Worm (Caenorhabditis elegans) whole organism, late embryonic: ENCODE data around the gene R04D3.3.

Source experiments
- C38D4.7 ChIP-seq: fragments of 200-800 bp; sonication (Bioruptor generic); optimal IDR thresholded peaks from 2 replicates; lab custom pipeline; 2018; ENCODE audit warnings: mild to moderate bottlenecking, missing genetic modification characterization, moderate library complexity, missing compliant biosample characterization
- K02D7.2 ChIP-seq: sonication (generic microtip); optimal IDR thresholded peaks from 2 replicates; lab custom pipeline; 2017; ENCODE audit warnings: mild to moderate bottlenecking, missing genetic modification characterization, missing compliant biosample characterization
- T23F11.4 ChIP-seq: fragments of 200-800 bp; sonication (Bioruptor generic); optimal IDR thresholded peaks from 2 replicates; lab custom pipeline; 2018; ENCODE audit warnings: mild to moderate bottlenecking, missing genetic modification characterization, missing compliant biosample characterization
- Y22D7AL.16 ChIP-seq: sonication (generic microtip); optimal IDR thresholded peaks from 2 replicates; lab custom pipeline; 2016; ENCODE audit warnings: missing genetic modification characterization, missing compliant biosample characterization
- ceh-2 ChIP-seq: sonication (generic microtip); optimal IDR thresholded peaks from 2 replicates; lab custom pipeline; 2016; ENCODE audit warnings: missing genotype, missing genetic modification characterization, missing compliant biosample characterization
- ceh-30 ChIP-seq: fragments of 150-350 bp; optimal IDR thresholded peaks from 2 replicates; lab custom pipeline; 2014; ENCODE audit warnings: missing biosample characterization, missing genetic modification characterization
- ceh-31 ChIP-seq: sonication (generic microtip); optimal IDR thresholded peaks from 2 replicates; lab custom pipeline; 2016; ENCODE audit warnings: missing genetic modification characterization, missing compliant biosample characterization
- ceh-34 ChIP-seq: sonication (generic microtip); optimal IDR thresholded peaks from 2 replicates; lab custom pipeline; 2016; ENCODE audit warnings: mild to moderate bottlenecking, missing genetic modification characterization, missing compliant biosample characterization
- ceh-45 ChIP-seq: fragments of 200-800 bp; sonication (Bioruptor generic); IDR thresholded peaks from 2 replicates; pipeline ENCODE4 v1.3.6; 2022; ENCODE audit warnings: missing genetic modification reagents, missing genetic modification characterization, missing compliant biosample characterization
- ceh-6 ChIP-seq: fragments of 200-800 bp; sonication (Bioruptor generic); optimal IDR thresholded peaks from 2 replicates; lab custom pipeline; 2018; ENCODE audit warnings: mild to moderate bottlenecking, missing genetic modification characterization, missing compliant biosample characterization
- ceh-9 ChIP-seq: sonication (generic microtip); optimal IDR thresholded peaks from 2 replicates; lab custom pipeline; 2016; ENCODE audit warnings: mild to moderate bottlenecking, missing genetic modification characterization, inconsistent platforms, missing compliant biosample characterization
- dmd-4 ChIP-seq: sonication (generic microtip); optimal IDR thresholded peaks from 2 replicates; lab custom pipeline; 2016; ENCODE audit warnings: borderline replicate concordance, missing genetic modification characterization, missing compliant biosample characterization
- elt-2 ChIP-seq: sonication (generic microtip); optimal IDR thresholded peaks from 2 replicates; lab custom pipeline; 2016; ENCODE audit warnings: missing genetic modification reagents, missing genetic modification characterization, missing compliant biosample characterization
- elt-4 ChIP-seq: sonication (generic microtip); optimal IDR thresholded peaks from 2 replicates; lab custom pipeline; 2016; ENCODE audit warnings: missing genetic modification characterization, missing compliant biosample characterization
- ets-4 ChIP-seq: sonication (generic microtip); optimal IDR thresholded peaks from 2 replicates; lab custom pipeline; 2016; ENCODE audit warnings: missing genetic modification characterization, missing compliant biosample characterization
- eyg-1 ChIP-seq: sonication (generic microtip); optimal IDR thresholded peaks from 2 replicates; lab custom pipeline; 2016; ENCODE audit warnings: missing genotype, missing genetic modification characterization, missing compliant biosample characterization
- fax-1 ChIP-seq: sonication (generic microtip); optimal IDR thresholded peaks from 2 replicates; lab custom pipeline; 2016; ENCODE audit warnings: missing genotype, missing genetic modification characterization, missing compliant biosample characterization
- fkh-6 ChIP-seq: sonication (generic microtip); optimal IDR thresholded peaks from 2 replicates; lab custom pipeline; 2016; ENCODE audit warnings: missing genetic modification characterization, missing compliant biosample characterization
- gmeb-2 ChIP-seq: sonication (generic microtip); optimal IDR thresholded peaks from 2 replicates; lab custom pipeline; 2016; ENCODE audit warnings: missing genetic modification characterization, inconsistent platforms, missing compliant biosample characterization
- hlh-8 ChIP-seq: sonication (generic microtip); optimal IDR thresholded peaks from 2 replicates; lab custom pipeline; 2016; ENCODE audit warnings: missing genotype, missing genetic modification characterization, missing compliant biosample characterization
- lin-11 ChIP-seq: fragments of 200-800 bp; sonication (Bioruptor generic); optimal IDR thresholded peaks from 2 replicates; lab custom pipeline; 2018; ENCODE audit warnings: mild to moderate bottlenecking, missing genetic modification characterization, missing compliant biosample characterization
- mec-3 ChIP-seq: sonication (generic microtip); optimal IDR thresholded peaks from 2 replicates; lab custom pipeline; 2016; ENCODE audit warnings: borderline replicate concordance, missing genetic modification characterization, missing compliant biosample characterization
- nfya-1 ChIP-seq: sonication (generic microtip); optimal IDR thresholded peaks from 2 replicates; lab custom pipeline; 2017; ENCODE audit warnings: missing genetic modification characterization, mild to moderate bottlenecking, missing compliant biosample characterization, antibody characterized with exemption, moderate library complexity
- nhr-11 ChIP-seq: fragments of 150-350 bp; optimal IDR thresholded peaks from 2 replicates; lab custom pipeline; 2014; ENCODE audit warnings: missing biosample characterization, missing genetic modification characterization
- odd-2 ChIP-seq: sonication (generic microtip); optimal IDR thresholded peaks from 2 replicates; lab custom pipeline; 2017; ENCODE audit warnings: antibody characterized with exemption, mild to moderate bottlenecking, missing genetic modification characterization, missing compliant biosample characterization
- pat-9 ChIP-seq: fragments of 200-800 bp; sonication (Bioruptor generic); optimal IDR thresholded peaks from 2 replicates; lab custom pipeline; 2018; ENCODE audit warnings: mild to moderate bottlenecking, missing genetic modification characterization, moderate library complexity, missing compliant biosample characterization
- pax-1 ChIP-seq: fragments of 150-350 bp; optimal IDR thresholded peaks from 2 replicates; lab custom pipeline; 2014; ENCODE audit warnings: missing biosample characterization, missing genetic modification characterization
- pha-2 ChIP-seq: sonication (generic microtip); optimal IDR thresholded peaks from 2 replicates; lab custom pipeline; 2017; ENCODE audit warnings: mild to moderate bottlenecking, missing genetic modification characterization, missing compliant biosample characterization
- pha-4 ChIP-seq: fragments of 150-350 bp; optimal IDR thresholded peaks from 2 replicates; lab custom pipeline; 2018; ENCODE audit warnings: missing biosample characterization, missing genetic modification reagents, missing genetic modification characterization
- ref-2 ChIP-seq: sonication (generic microtip); optimal IDR thresholded peaks from 2 replicates; lab custom pipeline; 2016; ENCODE audit warnings: missing genetic modification characterization, missing compliant biosample characterization
- sdc-2 ChIP-seq: sonication (generic microtip); optimal IDR thresholded peaks from 2 replicates; lab custom pipeline; 2016; ENCODE audit warnings: missing genotype, missing genetic modification characterization, missing compliant biosample characterization
- sox-2 ChIP-seq: fragments of 200-800 bp; sonication (Bioruptor generic); IDR thresholded peaks from 2 replicates; pipeline ENCODE4 v1.3.6; 2022; ENCODE audit warnings: missing genetic modification reagents, missing genetic modification characterization, missing compliant biosample characterization
- sox-4 ChIP-seq: sonication (generic microtip); optimal IDR thresholded peaks from 2 replicates; lab custom pipeline; 2017; ENCODE audit warnings: mild to moderate bottlenecking, missing genetic modification characterization, inconsistent platforms, missing compliant biosample characterization
- tbx-7 ChIP-seq: sonication (generic microtip); optimal IDR thresholded peaks from 2 replicates; lab custom pipeline; 2016; ENCODE audit warnings: missing genotype, missing genetic modification characterization, missing compliant biosample characterization
- unc-42 ChIP-seq: sonication (generic microtip); optimal IDR thresholded peaks from 2 replicates; lab custom pipeline; 2016; ENCODE audit warnings: missing genotype, missing genetic modification characterization, missing compliant biosample characterization
- ztf-16 ChIP-seq: sonication (generic microtip); optimal IDR thresholded peaks from 2 replicates; lab custom pipeline; 2017; ENCODE audit warnings: missing genetic modification characterization, missing compliant biosample characterization

R04D3.3 gene

DNA sequence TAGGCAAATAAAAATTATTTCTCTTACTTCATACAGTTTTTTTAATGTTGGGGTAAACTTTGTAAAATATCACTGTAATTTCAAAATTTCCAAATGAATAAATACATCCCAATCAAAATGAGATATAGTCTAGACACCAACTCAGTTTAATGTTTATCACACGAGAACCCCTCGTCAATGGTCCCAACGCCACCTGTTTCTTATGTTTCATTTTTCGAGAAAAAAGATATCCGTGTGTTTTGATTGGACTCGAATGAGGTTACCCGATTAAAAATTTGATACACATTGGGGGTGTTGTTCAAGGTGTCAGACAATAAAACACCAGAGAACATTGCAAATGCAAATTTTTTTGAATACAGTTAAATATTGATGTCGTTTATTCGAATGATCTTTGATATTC, 27.1 kb upstream of the R04D3.3 start:
- TF ChIP-seq pha-4 (tag; lab: Kevin White, UChicago) (no peak), ceh-9 (no peak), nhr-11 (no peak), hlh-8 (tag; lab: Kevin White, UChicago) (no peak), ets-4 (tag; lab: Kevin White, UChicago) (no peak), ceh-45 (GFP tag; lab: Robert Waterston, UW) (no peak), ceh-6 (GFP tag; lab: Kevin White, UChicago) (no peak), sox-2 (GFP tag; lab: Robert Waterston, UW) (no peak), K02D7.2 (tag; lab: Kevin White, UChicago) (no peak), sdc-2 (tag; lab: Kevin White, UChicago) (no peak), nfya-1 (no peak), dmd-4 (tag; lab: Kevin White, UChicago) (no peak), ceh-34 (tag; lab: Kevin White, UChicago) (no peak), ceh-2 (tag; lab: Kevin White, UChicago) (no peak), pax-1 (no peak), fkh-6 (tag; lab: Kevin White, UChicago) (no peak), elt-4 (tag; lab: Kevin White, UChicago) (no peak), tbx-7 (no peak)

DNA sequence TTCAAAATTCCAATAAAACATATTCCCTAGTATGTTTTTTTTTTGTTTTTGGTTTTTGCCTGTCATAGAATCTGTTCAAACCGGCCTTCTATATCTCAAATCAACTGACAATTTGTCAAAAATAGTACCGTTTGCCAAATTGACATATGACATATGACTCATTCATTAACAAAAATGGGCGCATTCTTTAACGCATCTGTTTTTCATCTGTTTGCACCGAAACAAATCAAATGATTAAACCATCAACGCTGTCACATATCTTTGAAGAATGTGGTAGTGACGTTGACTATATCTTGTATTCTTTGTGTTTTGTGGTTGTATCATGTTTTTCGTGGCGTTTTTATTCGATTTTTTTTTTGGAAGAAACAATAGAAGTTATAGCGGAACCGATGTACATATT, 24.7 kb upstream of the R04D3.3 start:
- TF ChIP-seq ceh-9 (no peak), ets-4 (tag; lab: Kevin White, UChicago) (no peak), pha-4 (tag; lab: Kevin White, UChicago) (no peak), elt-2 (tag; lab: Kevin White, UChicago) (no peak), sox-2 (GFP tag; lab: Robert Waterston, UW) (no peak), C38D4.7 (GFP tag; lab: Kevin White, UChicago) (no peak), gmeb-2 (tag; lab: Kevin White, UChicago) (no peak), fax-1 (no peak), ceh-30 (tag; lab: Kevin White, UChicago) (no peak), lin-11 (tag; lab: Kevin White, UChicago) (no peak), sox-4 (no peak), K02D7.2 (tag; lab: Kevin White, UChicago) (no peak), mec-3 (no peak)

DNA sequence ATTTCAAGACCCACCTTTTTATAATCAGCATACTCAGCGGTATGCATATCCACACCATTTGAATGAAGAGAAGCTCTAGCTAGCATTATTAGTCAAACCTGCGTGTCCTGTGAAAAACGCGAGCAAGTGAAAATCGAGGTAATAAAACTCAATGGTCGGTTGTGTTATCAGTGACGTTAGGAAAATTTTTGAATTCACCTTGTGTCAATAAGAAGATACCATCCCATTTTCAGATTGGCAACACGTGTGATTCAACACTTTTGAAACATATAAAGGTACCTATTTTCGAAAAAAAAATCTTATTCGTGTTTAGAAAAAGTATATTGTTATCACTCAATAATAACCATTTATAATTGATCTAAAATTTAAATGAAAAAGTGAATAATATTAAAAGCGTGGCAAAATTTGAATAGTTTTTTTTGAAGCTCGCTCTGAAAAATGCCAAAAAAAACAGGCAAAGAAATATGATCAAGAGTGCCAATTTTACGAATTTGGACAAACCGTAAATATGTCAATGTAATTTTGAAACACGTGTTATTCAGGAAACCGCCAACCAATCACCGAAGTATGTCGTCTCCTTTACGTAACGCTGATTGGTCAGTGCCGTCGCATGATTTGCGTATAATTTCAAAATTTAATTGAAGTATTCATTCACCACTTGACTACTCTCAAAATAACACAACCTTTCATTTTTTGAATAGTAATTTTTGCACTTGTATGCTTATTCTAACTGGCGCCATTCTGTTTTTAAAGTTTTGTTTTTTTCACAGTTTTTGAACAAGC, 21.4 kb upstream of the R04D3.3 start, which contains the start of gene F46G10.1:
TSS of gene F46G10.1 (minus strand) at position 115 of the 783 bp plus-strand sequence.
- TF ChIP-seq odd-2 (tag; lab: Kevin White, UChicago) (no peak), ceh-31 (tag; lab: Kevin White, UChicago) (no peak), ztf-16 (no peak), dmd-4 (tag; lab: Kevin White, UChicago) (no peak), tbx-7 (no peak), nfya-1 (peak; percentile 30), T23F11.4 (GFP tag; lab: Kevin White, UChicago) (no peak)
- TF ChIP-seq, all 69 proteins: peak for 1

DNA sequence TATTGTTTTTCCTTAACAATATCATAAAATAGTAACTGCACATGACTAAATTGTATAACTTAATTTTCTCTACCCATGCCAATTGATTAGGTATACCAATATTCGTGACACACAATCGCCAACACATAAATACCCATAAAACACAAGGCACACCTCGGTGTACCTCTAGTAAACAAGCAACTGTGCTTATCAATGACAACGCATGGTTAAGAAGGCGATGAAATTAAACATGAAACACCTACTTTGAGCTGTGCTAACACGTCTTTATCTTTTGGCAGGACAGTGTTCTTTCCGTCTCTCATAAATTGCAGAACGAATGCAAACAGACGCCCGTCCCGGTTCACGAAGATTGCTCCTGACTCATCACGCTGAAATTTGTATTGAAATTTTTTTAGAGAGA, 20.3 kb upstream of the R04D3.3 start:
- TF ChIP-seq elt-2 (tag; lab: Kevin White, UChicago) (peak; percentile 40), pax-1 (no peak)

- TF ChIP-seq pha-2 (tag; lab: Kevin White, UChicago) (no peak), eyg-1 (tag; lab: Kevin White, UChicago) (no peak), hlh-8 (tag; lab: Kevin White, UChicago) (no peak), ceh-6 (GFP tag; lab: Kevin White, UChicago) (no peak), ref-2 (tag; lab: Kevin White, UChicago) (no peak), pat-9 (tag; lab: Kevin White, UChicago) (no peak), unc-42 (tag; lab: Kevin White, UChicago) (no peak), ceh-2 (tag; lab: Kevin White, UChicago) (no peak), Y22D7AL.16 (tag; lab: Kevin White, UChicago) (no peak)
These were observed 18.3 kb upstream of the R04D3.3 start, which contains the start of gene srxa-8 for ce11 chrX:13308745-13309144. Gene srxa-8 (minus strand): TSS chrX:13308845.
